Worm (Caenorhabditis elegans) whole organism, L1 larva: ENCODE data around the gene attf-2.

ENCODE experiments used
- C04F5.9 ChIP-seq: sonication (generic microtip); optimal IDR thresholded peaks from 2 replicates; lab custom pipeline; 2016; ENCODE audit warnings: missing genetic modification characterization, missing compliant biosample characterization
- blmp-1 ChIP-seq: fragments of 150-350 bp; optimal IDR thresholded peaks from 2 replicates; lab custom pipeline; 2014; ENCODE audit warnings: missing biosample characterization, missing genetic modification characterization
- elt-3 ChIP-seq, 6 experiments: fragments of 150-350 bp in 1 of 6; sonication (generic microtip); optimal IDR thresholded peaks; 2 replicates each; lab custom pipeline; 2017 to 2018; ENCODE audit warnings: missing biosample characterization in 6 of 6, missing genetic modification characterization in 6 of 6, inconsistent platforms in 1 of 6
- hlh-4 ChIP-seq: sonication (generic microtip); optimal IDR thresholded peaks from 2 replicates; lab custom pipeline; 2016; ENCODE audit warnings: mild to moderate bottlenecking, missing genetic modification characterization, missing compliant biosample characterization
- nhr-84 ChIP-seq: sonication (generic microtip); optimal IDR thresholded peaks from 2 replicates; lab custom pipeline; 2017; ENCODE audit warnings: missing biosample characterization, missing genetic modification characterization
- nhr-90 ChIP-seq: sonication (generic microtip); optimal IDR thresholded peaks from 2 replicates; lab custom pipeline; 2016; ENCODE audit warnings: mild to moderate bottlenecking, missing genetic modification characterization, missing compliant biosample characterization; ENCODE audit not compliant: poor library complexity
- pqm-1 ChIP-seq: sonication (generic microtip); optimal IDR thresholded peaks from 3 replicates; lab custom pipeline; 2017; ENCODE audit warnings: missing biosample characterization, missing genetic modification characterization
- snpc-4 ChIP-seq: fragments of 150-350 bp; optimal IDR thresholded peaks from 2 replicates; lab custom pipeline; 2014; ENCODE audit warnings: missing biosample characterization, missing genetic modification characterization
- unc-130 ChIP-seq: fragments of 150-350 bp; optimal IDR thresholded peaks from 2 replicates; lab custom pipeline; 2017; ENCODE audit warnings: missing biosample characterization, missing genetic modification characterization, inconsistent platforms
- xbp-1 ChIP-seq: sonication (generic microtip); optimal IDR thresholded peaks from 2 replicates; lab custom pipeline; 2016; ENCODE audit warnings: missing genetic modification characterization, missing compliant biosample characterization
- zip-4 ChIP-seq: fragments of 200-800 bp; sonication (Bioruptor generic); optimal IDR thresholded peaks from 2 replicates; lab custom pipeline; 2018; ENCODE audit warnings: mild to moderate bottlenecking, missing genetic modification characterization, moderate library complexity, missing compliant biosample characterization
- ztf-11 ChIP-seq, 2 experiments: sonication (generic microtip); optimal IDR thresholded peaks; 2 replicates each; lab custom pipeline; 2016 to 2017; ENCODE audit warnings: missing genetic modification characterization in 2 of 2, missing biosample characterization in 1 of 2, missing compliant biosample characterization in 1 of 2
- ztf-4 ChIP-seq: fragments of 150-350 bp; optimal IDR thresholded peaks from 2 replicates; lab custom pipeline; 2014; ENCODE audit warnings: missing biosample characterization, missing genetic modification characterization

DNA sequence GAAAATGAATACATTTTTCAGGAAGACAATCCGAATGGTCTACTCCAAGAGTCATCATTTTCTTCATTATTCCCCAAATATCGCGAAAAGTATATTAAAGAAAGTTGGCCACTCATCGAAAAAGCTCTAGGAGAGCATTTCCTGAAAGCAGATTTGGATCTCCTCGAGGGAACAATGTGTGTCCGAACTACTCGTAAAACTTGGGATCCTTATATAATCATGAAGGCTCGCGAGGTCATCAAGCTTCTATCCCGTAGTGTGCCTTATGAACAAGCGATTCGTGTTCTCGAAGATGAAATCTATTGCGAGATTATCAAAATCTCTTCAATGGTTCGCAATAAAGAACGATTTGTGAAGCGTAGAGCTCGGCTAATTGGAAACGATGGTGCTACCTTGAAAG is 35.6 kb upstream of the attf-2 start:
- TF ChIP-seq elt-3 (tag; optimal IDR thresholded peaks at IDR 0.05; lab: Kevin White, UChicago) (no peak), pqm-1 (tag; lab: Kevin White, UChicago) (no peak), ztf-4 (tag; lab: Kevin White, UChicago) (no peak), unc-130 (no peak), C04F5.9 (tag; lab: Kevin White, UChicago) (no peak), nhr-84 (no peak), ztf-11 (tag; optimal IDR thresholded peaks at IDR 0.05; lab: Kevin White, UChicago) (no peak), nhr-90 (no peak), snpc-4 (no peak), hlh-4 (tag; lab: Kevin White, UChicago) (no peak), blmp-1 (tag; lab: Kevin White, UChicago) (no peak), zip-4 (GFP tag; lab: Kevin White, UChicago) (no peak), xbp-1 (tag; lab: Kevin White, UChicago) (no peak)
